Fruit fly (Drosophila melanogaster) whole organism, embryonic: Measurements from ENCODE around the gene SIDL.

Experiments used
- Abd-B ChIP-seq: fragments of 200-800 bp; sonication (Bioruptor generic); optimal IDR thresholded peaks from 2 replicates; lab custom pipeline; 2018; ENCODE audit warnings: missing biosample characterization, mild to moderate bottlenecking, missing genetic modification characterization, moderate library complexity
- Adf1 ChIP-seq: fragments of 200-800 bp; sonication (Bioruptor generic); IDR thresholded peaks from 2 replicates; pipeline ENCODE4 v1.3.6; 2022; ENCODE audit warnings: missing biosample characterization, missing genetic modification characterization
- CG11093 ChIP-seq: fragments of 200-800 bp; sonication (Bioruptor generic); IDR thresholded peaks from 3 replicates; pipeline ENCODE4 v1.3.6; 2022; ENCODE audit warnings: missing biosample characterization, missing genetic modification characterization
- CG11695 ChIP-seq: fragments of 200-800 bp; sonication (Bioruptor generic); IDR thresholded peaks from 3 replicates; pipeline ENCODE4 v1.3.6; 2022; ENCODE audit warnings: missing biosample characterization, missing genetic modification characterization
- CG11696 ChIP-seq: fragments of 200-800 bp; sonication (Bioruptor generic); IDR thresholded peaks from 2 replicates; pipeline ENCODE4 v1.3.6; 2022; ENCODE audit warnings: missing biosample characterization, missing genetic modification characterization
- CG12391 ChIP-seq: fragments of 200-800 bp; sonication (Bioruptor generic); optimal IDR thresholded peaks from 3 replicates; lab custom pipeline; 2018; ENCODE audit warnings: missing biosample characterization, mild to moderate bottlenecking, missing genetic modification characterization, moderate library complexity
- CG12659 ChIP-seq: fragments of 200-800 bp; sonication (Bioruptor generic); optimal IDR thresholded peaks from 3 replicates; lab custom pipeline; 2017; ENCODE audit warnings: mild to moderate bottlenecking, missing biosample characterization, missing genetic modification reagents, missing genetic modification characterization
- CG13775 ChIP-seq: fragments of 200-800 bp; sonication (Bioruptor generic); optimal IDR thresholded peaks from 3 replicates; lab custom pipeline; 2017; ENCODE audit warnings: missing biosample characterization, mild to moderate bottlenecking, missing genetic modification characterization
- CG16863 ChIP-seq: fragments of 200-800 bp; sonication (Bioruptor generic); optimal IDR thresholded peaks from 3 replicates; lab custom pipeline; 2016; ENCODE audit warnings: missing biosample characterization, missing genetic modification characterization
- CG1832 ChIP-seq: fragments of 200-800 bp; sonication (Bioruptor generic); optimal IDR thresholded peaks from 2 replicates; lab custom pipeline; 2017; ENCODE audit warnings: missing biosample characterization, mild to moderate bottlenecking, missing genetic modification characterization, inconsistent platforms
- CG2199 ChIP-seq: fragments of 200-800 bp; sonication (Bioruptor generic); IDR thresholded peaks from 3 replicates; pipeline ENCODE4 v1.3.6; 2022; ENCODE audit warnings: missing biosample characterization, missing genetic modification characterization
- CG2875 ChIP-seq: fragments of 200-800 bp; sonication (Bioruptor generic); optimal IDR thresholded peaks from 2 replicates; lab custom pipeline; 2017; ENCODE audit warnings: missing biosample characterization, mild to moderate bottlenecking, missing genetic modification characterization, missing genetic modification reagents
- CG33557 ChIP-seq: fragments of 200-800 bp; sonication (Bioruptor generic); optimal IDR thresholded peaks from 2 replicates; lab custom pipeline; 2019; ENCODE audit warnings: missing biosample characterization, mild to moderate bottlenecking, missing genetic modification characterization, moderate library complexity
- CG3847 ChIP-seq: fragments of 200-800 bp; sonication (Bioruptor generic); IDR thresholded peaks from 2 replicates; pipeline ENCODE4 v1.3.6; 2022; ENCODE audit warnings: missing biosample characterization, missing genetic modification characterization
- CG3995 ChIP-seq: fragments of 200-800 bp; sonication (Bioruptor generic); optimal IDR thresholded peaks from 3 replicates; lab custom pipeline; 2016; ENCODE audit warnings: missing biosample characterization, missing genetic modification characterization
- CG5953 ChIP-seq: fragments of 200-800 bp; sonication (Bioruptor generic); IDR thresholded peaks from 2 replicates; pipeline ENCODE4 v1.3.6; 2022; ENCODE audit warnings: missing biosample characterization, missing genetic modification characterization
- CG7357 ChIP-seq: fragments of 200-800 bp; sonication (Bioruptor generic); IDR thresholded peaks from 3 replicates; pipeline ENCODE4 v1.3.6; 2022; ENCODE audit warnings: missing biosample characterization, missing genetic modification characterization
- CG8388 ChIP-seq: fragments of 200-800 bp; sonication (Bioruptor generic); optimal IDR thresholded peaks from 2 replicates; lab custom pipeline; 2019; ENCODE audit warnings: missing biosample characterization, mild to moderate bottlenecking, missing genetic modification characterization, moderate library complexity
- CG8478 ChIP-seq: fragments of >200 bp; optimal IDR thresholded peaks from 2 replicates; lab custom pipeline; 2018
- CG9797 ChIP-seq: fragments of 200-800 bp; sonication (Bioruptor generic); optimal IDR thresholded peaks from 3 replicates; lab custom pipeline; 2018; ENCODE audit warnings: missing biosample characterization, mild to moderate bottlenecking, missing genetic modification characterization
- Deaf1 ChIP-seq: fragments of 200-800 bp; optimal IDR thresholded peaks from 3 replicates; lab custom pipeline; 2019; ENCODE audit warnings: missing biosample characterization, mild to moderate bottlenecking, missing genetic modification characterization, moderate library complexity
- Dll ChIP-seq: fragments of 200-800 bp; sonication (Bioruptor generic); IDR thresholded peaks from 4 replicates; pipeline ENCODE4 v1.3.6; 2022; ENCODE audit warnings: missing biosample characterization, missing genetic modification characterization; ENCODE audit not compliant: partially characterized antibody
- Dref ChIP-seq: fragments of 200-800 bp; sonication (Bioruptor generic); IDR thresholded peaks from 2 replicates; pipeline ENCODE4 v1.3.6; 2022; ENCODE audit warnings: missing biosample characterization, missing genetic modification characterization
- Ets65A ChIP-seq: fragments of 200-800 bp; sonication (Bioruptor generic); peaks from one replicate; lab custom pipeline; 2016; ENCODE audit warnings: missing biosample characterization, missing genetic modification characterization
- GATAe ChIP-seq: fragments of 200-800 bp; sonication (Bioruptor generic); conservative IDR thresholded peaks from 2 replicates; pipeline ENCODE4 v1.3.6; 2022; ENCODE audit warnings: missing biosample characterization, missing genetic modification characterization
- Gug ChIP-seq: fragments of 200-800 bp; sonication (Bioruptor generic); IDR thresholded peaks from 4 replicates; pipeline ENCODE4 v1.3.6; 2022; ENCODE audit warnings: missing biosample characterization, missing genetic modification characterization
- HLH3B ChIP-seq: fragments of 200-800 bp; sonication (Bioruptor generic); IDR thresholded peaks from 2 replicates; pipeline ENCODE4 v1.3.6; 2022; ENCODE audit warnings: missing biosample characterization, missing genetic modification characterization
- HLH4C ChIP-seq: fragments of 200-800 bp; sonication (Bioruptor generic); IDR thresholded peaks from 3 replicates; pipeline ENCODE4 v1.3.6; 2022; ENCODE audit warnings: missing biosample characterization, missing genetic modification characterization; ENCODE audit not compliant: partially characterized antibody
- Kr ChIP-seq: fragments of 200-800 bp; sonication (Bioruptor generic); optimal IDR thresholded peaks from 2 replicates; lab custom pipeline; 2017; ENCODE audit warnings: missing biosample characterization, mild to moderate bottlenecking, missing genetic modification characterization
- Med ChIP-seq: fragments of 200-800 bp; sonication (Bioruptor generic); peaks from one replicate; lab custom pipeline; 2016; ENCODE audit warnings: missing biosample characterization, missing genetic modification characterization, mild to moderate bottlenecking, inconsistent platforms, moderate library complexity
- NFAT ChIP-seq: fragments of 200-800 bp; sonication (Bioruptor generic); IDR thresholded peaks from 2 replicates; pipeline ENCODE4 v1.3.6; 2022; ENCODE audit warnings: missing biosample characterization, missing genetic modification characterization
- NK7.1 ChIP-seq: fragments of 200-800 bp; sonication (Bioruptor generic); optimal IDR thresholded peaks from 3 replicates; lab custom pipeline; 2016; ENCODE audit warnings: missing biosample characterization, missing genetic modification characterization
- Oaz ChIP-seq: fragments of 200-800 bp; sonication (Bioruptor generic); IDR thresholded peaks from 2 replicates; pipeline ENCODE4 v1.3.6; 2022; ENCODE audit warnings: missing biosample characterization, missing genetic modification characterization
- Ptx1 ChIP-seq: fragments of 200-800 bp; sonication (Bioruptor generic); IDR thresholded peaks from 2 replicates; pipeline ENCODE4 v1.3.6; 2022; ENCODE audit warnings: missing biosample characterization, missing genetic modification characterization
- Scr ChIP-seq: fragments of 200-800 bp; sonication (Bioruptor generic); IDR thresholded peaks from 2 replicates; pipeline ENCODE4 v1.3.6; 2022; ENCODE audit warnings: missing biosample characterization, missing genetic modification characterization; ENCODE audit not compliant: partially characterized antibody
- Sox102F ChIP-seq: fragments of 200-800 bp; sonication (Bioruptor generic); optimal IDR thresholded peaks from 2 replicates; lab custom pipeline; 2018; ENCODE audit warnings: missing biosample characterization, mild to moderate bottlenecking, missing genetic modification characterization, moderate library complexity
- ap ChIP-seq: fragments of 200-800 bp; sonication (Bioruptor generic); IDR thresholded peaks from 2 replicates; pipeline ENCODE4 v1.3.6; 2022; ENCODE audit warnings: missing biosample characterization, missing genetic modification characterization
- ase ChIP-seq: fragments of 200-800 bp; sonication (Bioruptor generic); IDR thresholded peaks from 3 replicates; pipeline ENCODE4 v1.3.6; 2022; ENCODE audit warnings: missing biosample characterization, missing genetic modification characterization
- az2 ChIP-seq: fragments of 200-800 bp; sonication (Bioruptor generic); optimal IDR thresholded peaks from 3 replicates; lab custom pipeline; 2016; ENCODE audit warnings: missing biosample characterization, missing genetic modification characterization
- chinmo ChIP-seq: fragments of 200-800 bp; sonication (Bioruptor generic); IDR thresholded peaks from 4 replicates; pipeline ENCODE4 v1.3.6; 2022; ENCODE audit warnings: missing biosample characterization, missing genetic modification characterization; ENCODE audit not compliant: partially characterized antibody
- crc ChIP-seq: fragments of 200-800 bp; sonication (Bioruptor generic); optimal IDR thresholded peaks from 2 replicates; lab custom pipeline; 2016; ENCODE audit warnings: missing biosample characterization, missing genetic modification characterization
- fd96Cb ChIP-seq: fragments of 200-800 bp; sonication (Bioruptor generic); optimal IDR thresholded peaks from 2 replicates; lab custom pipeline; 2018; ENCODE audit warnings: missing biosample characterization, mild to moderate bottlenecking, missing genetic modification characterization, moderate library complexity
- peb ChIP-seq: fragments of 200-800 bp; sonication (Bioruptor generic); IDR thresholded peaks from 2 replicates; pipeline ENCODE4 v1.3.6; 2022; ENCODE audit warnings: missing biosample characterization, missing genetic modification characterization
- phol ChIP-seq: fragments of 200-800 bp; sonication (Bioruptor generic); optimal IDR thresholded peaks from 3 replicates; lab custom pipeline; 2018; ENCODE audit warnings: missing biosample characterization, mild to moderate bottlenecking, missing genetic modification characterization, moderate library complexity
- ranshi ChIP-seq: fragments of 200-800 bp; sonication (Bioruptor generic); IDR thresholded peaks from 2 replicates; pipeline ENCODE4 v1.3.6; 2022; ENCODE audit warnings: missing biosample characterization, missing genetic modification characterization
- rib ChIP-seq: fragments of 200-800 bp; sonication (Bioruptor generic); IDR thresholded peaks from 2 replicates; pipeline ENCODE4 v1.3.6; 2022; ENCODE audit warnings: missing biosample characterization, missing genetic modification characterization
- sima ChIP-seq: fragments of 200-800 bp; sonication (Bioruptor generic); optimal IDR thresholded peaks from 2 replicates; lab custom pipeline; 2016; ENCODE audit warnings: missing biosample characterization, missing genetic modification characterization
- so ChIP-seq: fragments of 200-800 bp; sonication (Bioruptor generic); IDR thresholded peaks from 3 replicates; pipeline ENCODE4 v1.3.6; 2022; ENCODE audit warnings: missing biosample characterization, missing genetic modification characterization
- tna ChIP-seq: fragments of 200-800 bp; sonication (Bioruptor generic); IDR thresholded peaks from 2 replicates; pipeline ENCODE4 v1.3.6; 2022; ENCODE audit warnings: missing biosample characterization, missing genetic modification characterization; ENCODE audit not compliant: partially characterized antibody
- unc-4 ChIP-seq: fragments of 200-800 bp; sonication (Bioruptor generic); IDR thresholded peaks from 2 replicates; pipeline ENCODE4 v1.3.6; 2022; ENCODE audit warnings: missing biosample characterization, missing genetic modification characterization; ENCODE audit not compliant: partially characterized antibody
- wek ChIP-seq: fragments of 200-800 bp; sonication (Bioruptor generic); optimal IDR thresholded peaks from 3 replicates; lab custom pipeline; 2018; ENCODE audit warnings: missing biosample characterization, mild to moderate bottlenecking, missing genetic modification characterization, moderate library complexity

SIDL gene

dm6 chr3R:15229329-15229876 is 10.7 kb upstream of the SIDL start, which contains the start of the genes Art3 and mRpS10 (continued):
- TF ChIP-seq Scr (GFP tag; lab: Robert Waterston, UW) = peak; percentile 40
- TF ChIP-seq unc-4 (GFP tag; lab: Robert Waterston, UW) = 0 out of 2 replicates have a peak, but pooled peaks have one; percentile 30
- TF ChIP-seq so (GFP tag; lab: Robert Waterston, UW) = peak; percentile 100
- peak; percentile 100 for TF ChIP-seq Ptx1 (GFP tag; lab: Robert Waterston, UW)
- peak; percentile 100 for TF ChIP-seq NFAT (GFP tag; lab: Robert Waterston, UW)
- peak; percentile 100 for TF ChIP-seq ase
- peak; percentile 100 for TF ChIP-seq Sox102F
- TF ChIP-seq ap = peak; percentile 100
- TF ChIP-seq CG11695 (GFP tag; lab: Robert Waterston, UW) = peak; percentile 100
- TF ChIP-seq tna (GFP tag; lab: Robert Waterston, UW) = 0 out of 2 replicates have a peak, but pooled peaks have one; percentile 10
- peak; percentile 100 for TF ChIP-seq Abd-B (GFP tag; lab: Kevin White, UChicago)
- peak; percentile 100 for TF ChIP-seq NK7.1
- TF ChIP-seq az2 (GFP tag; lab: Kevin White, UChicago) = peak; percentile 100
- no peak for TF ChIP-seq HLH4C (GFP tag; lab: Robert Waterston, UW)
- TF ChIP-seq CG8388 (GFP tag; lab: Kevin White, UChicago) = peak; percentile 100
- TF ChIP-seq rib (GFP tag; lab: Robert Waterston, UW) = peak; percentile 100
- TF ChIP-seq Gug (GFP tag; lab: Robert Waterston, UW) = peak; percentile 99
- TF ChIP-seq crc = peak; percentile 99
- no peak for TF ChIP-seq CG8478 (lab: Kevin White, UChicago)
- peak; percentile 98 for TF ChIP-seq wek
- TF ChIP-seq CG1832 (GFP tag; lab: Kevin White, UChicago) = no peak
- peak; percentile 100 for TF ChIP-seq peb
- TF ChIP-seq CG11696 (GFP tag; lab: Robert Waterston, UW) = peak; percentile 99
- TF ChIP-seq phol (tag; lab: Kevin White, UChicago) = peak; percentile 100
- peak; percentile 100 for TF ChIP-seq CG12391
- TF ChIP-seq Ets65A (GFP tag; lab: Kevin White, UChicago) = peak; percentile 100
- TF ChIP-seq CG12659 (GFP tag; lab: Kevin White, UChicago) = peak; percentile 100
- TF ChIP-seq Dll (GFP tag; lab: Robert Waterston, UW) = no peak
- peak; percentile 100 for TF ChIP-seq fd96Cb (tag; lab: Kevin White, UChicago)
- TF ChIP-seq Med (GFP tag; lab: Kevin White, UChicago) = peak; percentile 100
- peak; percentile 100 for TF ChIP-seq CG2875 (GFP tag; lab: Kevin White, UChicago)
- TF ChIP-seq sima (GFP tag; lab: Kevin White, UChicago) = peak; percentile 100
- TF ChIP-seq CG3995 = peak; percentile 91
- TF ChIP-seq CG3847 (GFP tag; lab: Robert Waterston, UW) = peak; percentile 100
- TF ChIP-seq CG33557 (GFP tag; lab: Kevin White, UChicago) = peak; percentile 100
- TF ChIP-seq Oaz (GFP tag; lab: Robert Waterston, UW) = peak; percentile 100
- TF ChIP-seq Adf1 = peak; percentile 95
- peak; percentile 100 for TF ChIP-seq CG5953
- peak; percentile 87 for TF ChIP-seq CG9797
- TF ChIP-seq CG11093 = peak; percentile 100
- peak; percentile 100 for TF ChIP-seq CG16863 (GFP tag; lab: Kevin White, UChicago)
- TF ChIP-seq CG2199 (GFP tag; lab: Robert Waterston, UW) = peak; percentile 100
- TF ChIP-seq CG13775 = peak; percentile 100
- TF ChIP-seq CG7357 (GFP tag; lab: Robert Waterston, UW) = peak; percentile 99
- no peak for TF ChIP-seq chinmo
- TF ChIP-seq Deaf1 (tag; lab: Kevin White, UChicago) = peak; percentile 94
- TF ChIP-seq ranshi (GFP tag; lab: Robert Waterston, UW) = peak; percentile 100
- peak; percentile 100 for TF ChIP-seq HLH3B (GFP tag; lab: Robert Waterston, UW)
- TF ChIP-seq GATAe = peak; percentile 100
- TF ChIP-seq Kr = peak; percentile 97
- TF ChIP-seq Dref (GFP tag; lab: Robert Waterston, UW) = peak; percentile 55
